Worm (Caenorhabditis elegans) whole organism, L1 larva: Measurements from ENCODE around the gene Y32B12C.1.

Experiments
- egl-27 ChIP-seq, 2 experiments: fragments of 150-350 bp in 1 of 2; sonication (generic microtip); optimal IDR thresholded peaks; 3 replicates each; lab custom pipeline; 2017 to 2018; ENCODE audit warnings: missing biosample characterization in 2 of 2, missing genetic modification characterization in 2 of 2, missing genetic modification reagents in 2 of 2
- elt-3 ChIP-seq, 6 experiments: fragments of 150-350 bp in 1 of 6; sonication (generic microtip); optimal IDR thresholded peaks; 2 replicates each; lab custom pipeline; 2017 to 2018; ENCODE audit warnings: missing biosample characterization in 6 of 6, missing genetic modification characterization in 6 of 6, inconsistent platforms in 1 of 6
- lin-15B ChIP-seq: fragments of 150-350 bp; sonication (generic microtip); optimal IDR thresholded peaks from 3 replicates; lab custom pipeline; 2014; ENCODE audit warnings: missing biosample characterization, missing genetic modification characterization
- nhr-237 ChIP-seq: fragments of 150-350 bp; optimal IDR thresholded peaks from 2 replicates; lab custom pipeline; 2014; ENCODE audit warnings: missing biosample characterization, missing genetic modification characterization
- nhr-90 ChIP-seq: sonication (generic microtip); optimal IDR thresholded peaks from 2 replicates; lab custom pipeline; 2016; ENCODE audit warnings: mild to moderate bottlenecking, missing genetic modification characterization, missing compliant biosample characterization; ENCODE audit not compliant: poor library complexity
- rnt-1 ChIP-seq: sonication (generic microtip); optimal IDR thresholded peaks from 2 replicates; lab custom pipeline; 2016; ENCODE audit warnings: mild to moderate bottlenecking, missing genetic modification characterization, moderate library complexity, missing compliant biosample characterization

- TF ChIP-seq elt-3 (tag; optimal IDR thresholded peaks at IDR 0.05; lab: Kevin White, UChicago) (no peak), rnt-1 (no peak), egl-27 (tag; optimal IDR thresholded peaks at IDR 0.05; lab: Kevin White, UChicago) (no peak), nhr-237 (no peak), nhr-90 (tag; lab: Kevin White, UChicago) (no peak), lin-15B (tag; lab: Kevin White, UChicago) (no peak)
These were observed 37.1 kb downstream of the Y32B12C.1 start, which contains the start of gene srw-77 for ce11 chrV:16643558-16643957.
